Worm (Caenorhabditis elegans): Measurements from ENCODE around the gene Y62H9A.2.
A peak's percentile ranks its signal among the peaks of the same experiment; 100 is the strongest.

Gene Y62H9A.2

DNA sequence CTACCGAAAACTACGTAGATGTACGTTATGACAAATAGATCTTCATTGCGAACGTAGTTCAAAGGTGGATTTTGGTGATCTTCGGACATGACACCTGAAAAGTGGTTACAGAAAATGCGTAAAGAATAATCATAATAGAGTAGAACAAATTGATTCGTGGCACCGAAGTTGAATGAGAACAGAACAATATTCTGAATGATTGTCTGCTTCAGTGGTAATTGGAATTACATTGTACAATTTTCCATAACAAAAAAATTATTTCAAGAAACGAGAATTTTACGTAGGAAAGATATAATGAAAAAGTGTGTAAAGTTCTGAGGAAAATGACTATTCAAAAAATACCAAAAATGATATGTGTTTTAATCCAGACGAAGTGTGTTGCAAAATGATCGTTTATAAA, 24.7 kb upstream of the Y62H9A.2 start, which contains the start of gene Y62H9A.10:
Gene Y62H9A.10, minus strand, starts transcription at position 101 of the 400 bp plus-strand sequence.
- no peak for TF ChIP-seq pqm-1 (tag; optimal IDR thresholded peaks at IDR 0.05)
- no peak for TF ChIP-seq egl-13 (tag; optimal IDR thresholded peaks at IDR 0.05)
- no peak for TF ChIP-seq C34B4.2 (tag; optimal IDR thresholded peaks at IDR 0.05)
- no peak for TF ChIP-seq nhr-77 (tag; optimal IDR thresholded peaks at IDR 0.05)
- TF ChIP-seq nhr-90 (tag; optimal IDR thresholded peaks at IDR 0.05; ENCODE audit: poor library complexity) = no peak
- TF ChIP-seq lin-15B (tag; optimal IDR thresholded peaks at IDR 0.05) = no peak
- no peak for TF ChIP-seq ceh-88 (GFP tag; IDR thresholded peaks at IDR 0.05)
- no peak for TF ChIP-seq lsy-2 (tag; optimal IDR thresholded peaks at IDR 0.05)
- no peak for TF ChIP-seq grh-1 (GFP tag; IDR thresholded peaks at IDR 0.05)
- no peak for TF ChIP-seq tbx-2 (tag; optimal IDR thresholded peaks at IDR 0.05)

DNA sequence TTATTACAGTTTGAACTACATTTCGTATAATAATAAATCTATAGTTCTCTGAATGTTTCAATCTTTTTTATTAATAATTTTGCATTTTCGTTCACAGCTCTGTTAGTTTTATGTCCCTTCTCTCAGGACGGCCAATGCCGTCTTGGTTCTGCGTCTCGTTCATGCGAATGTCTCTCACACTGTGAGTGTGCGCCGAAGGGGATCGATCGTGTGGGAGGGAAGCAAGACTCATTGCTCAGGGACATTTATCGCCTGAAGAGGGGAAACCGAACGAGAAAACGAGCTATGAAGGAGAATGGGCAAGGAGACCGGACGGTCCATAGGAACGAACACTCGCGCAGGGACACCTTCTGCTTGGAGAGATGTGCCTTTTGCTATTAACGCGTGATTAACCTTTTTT, 21.0 kb upstream of the Y62H9A.2 start:
- TF ChIP-seq fkh-8 (tag; optimal IDR thresholded peaks at IDR 0.05) = no peak
- TF ChIP-seq zip-4 (GFP tag; optimal IDR thresholded peaks at IDR 0.05) = no peak
- TF ChIP-seq C04F5.9 (tag; optimal IDR thresholded peaks at IDR 0.05) = no peak
- no peak for TF ChIP-seq egl-27 (tag; optimal IDR thresholded peaks at IDR 0.05)
- TF ChIP-seq mep-1 (tag; optimal IDR thresholded peaks at IDR 0.05) = no peak
- TF ChIP-seq lir-3 (tag; optimal IDR thresholded peaks at IDR 0.05; ENCODE audit: poor library complexity) = no peak
- no peak for TF ChIP-seq alr-1 (tag; optimal IDR thresholded peaks at IDR 0.05; ENCODE audit: borderline replicate concordance)
- TF ChIP-seq swsn-7 (tag; optimal IDR thresholded peaks at IDR 0.05) = no peak
- TF ChIP-seq nhr-237 (tag; optimal IDR thresholded peaks at IDR 0.05) = no peak
- TF ChIP-seq nhr-85 (tag) = no peak
- peak in 1 of 2 experiments; percentile 0 for TF ChIP-seq efl-1 (optimal IDR thresholded peaks at IDR 0.05)
- TF ChIP-seq efl-1 (GFP tag; optimal IDR thresholded peaks at IDR 0.05 in 1 of 2) = no peak
- TF ChIP-seq tlp-1 (tag; optimal IDR thresholded peaks at IDR 0.05) = no peak
- no peak for TF ChIP-seq hpl-2 (GFP tag; optimal IDR thresholded peaks at IDR 0.05)
- peak; percentile 15 for TF ChIP-seq fkh-10 (GFP tag; optimal IDR thresholded peaks at IDR 0.05)
- TF ChIP-seq dsc-1 (tag; optimal IDR thresholded peaks at IDR 0.05) = peak; percentile 47
- no peak for TF ChIP-seq C16A3.4 (tag; optimal IDR thresholded peaks at IDR 0.05)
- TF ChIP-seq jun-1 (tag; optimal IDR thresholded peaks at IDR 0.05) = no peak
- TF ChIP-seq elt-2 (tag; optimal IDR thresholded peaks at IDR 0.05) = no peak
- TF ChIP-seq C34B4.2 (tag; optimal IDR thresholded peaks at IDR 0.05) = no peak
- no peak for TF ChIP-seq lsy-2 (tag; optimal IDR thresholded peaks at IDR 0.05)
- peak; percentile 41 for TF ChIP-seq nhr-47 (tag; optimal IDR thresholded peaks at IDR 0.05)
- TF ChIP-seq sup-37 (GFP tag; optimal IDR thresholded peaks at IDR 0.05) = no peak
- peak in 1 of 3 experiments; percentile 18 for TF ChIP-seq ceh-82 (tag; optimal IDR thresholded peaks at IDR 0.05)
- no peak for TF ChIP-seq xbp-1 (tag; optimal IDR thresholded peaks at IDR 0.05)
- no peak for TF ChIP-seq nhr-90 (tag; optimal IDR thresholded peaks at IDR 0.05; ENCODE audit: poor library complexity)
- no peak for TF ChIP-seq sptf-1 (tag; optimal IDR thresholded peaks at IDR 0.05)
- TF ChIP-seq aha-1 (tag; optimal IDR thresholded peaks at IDR 0.05) = no peak

DNA sequence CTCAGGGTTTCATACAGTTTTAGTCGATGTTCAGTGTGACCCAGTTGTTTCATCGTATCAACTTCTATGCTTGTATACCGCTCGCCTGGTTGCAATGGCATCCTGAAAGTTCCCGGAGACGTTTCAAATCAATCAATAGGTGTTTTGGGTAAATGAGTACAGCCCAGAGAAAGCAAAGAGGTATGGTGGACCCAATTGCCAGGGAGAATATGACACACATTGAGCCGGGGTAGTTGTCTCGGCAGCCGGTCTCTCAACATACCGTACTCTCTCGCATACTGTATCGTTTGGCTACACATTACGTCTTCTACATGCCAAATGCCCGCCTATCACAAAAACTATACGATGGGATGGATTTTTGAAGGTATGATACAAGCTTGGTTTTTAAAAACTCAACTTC, 20.0 kb upstream of the Y62H9A.2 start, which contains the start of gene Y62H9A.9:
Gene Y62H9A.9, minus strand, starts transcription at position 101 of the 400 bp plus-strand sequence.
- TF ChIP-seq pqm-1 (tag; optimal IDR thresholded peaks at IDR 0.05) (no peak), ets-5 (GFP tag; IDR thresholded peaks at IDR 0.05) (0 out of 2 replicates have a peak, but pooled peaks have one; percentile 48)

DNA sequence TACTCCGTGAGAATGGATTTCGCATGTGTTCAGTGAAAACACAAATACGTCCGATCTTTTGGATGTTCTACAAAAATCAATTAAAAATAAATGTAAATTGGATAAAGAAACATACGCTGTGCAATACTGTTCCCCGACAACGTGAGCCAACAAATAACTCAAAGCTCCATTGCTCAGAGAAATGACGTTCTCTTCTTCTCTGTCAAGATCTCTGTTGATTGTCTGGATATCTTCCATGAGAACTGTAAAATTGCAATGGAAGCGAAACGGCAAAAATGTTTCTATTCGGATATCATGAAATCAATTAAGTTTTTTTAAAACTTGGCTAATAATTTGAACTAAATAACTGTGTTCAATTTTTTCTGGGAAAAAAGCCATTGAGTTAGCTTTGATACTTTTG, 18.7 kb upstream of the Y62H9A.2 start:
- TF ChIP-seq lin-35 (GFP tag; optimal IDR thresholded peaks at IDR 0.05) (no peak), elt-2 (tag; optimal IDR thresholded peaks at IDR 0.05) (no peak), mdl-1 (tag; optimal IDR thresholded peaks at IDR 0.05) (no peak), unc-130 (tag; optimal IDR thresholded peaks at IDR 0.05) (no peak), skn-1 (tag; optimal IDR thresholded peaks at IDR 0.05) (no peak), nhr-77 (tag; optimal IDR thresholded peaks at IDR 0.05) (no peak), ets-5 (GFP tag; IDR thresholded peaks at IDR 0.05) (no peak), mep-1 (tag; optimal IDR thresholded peaks at IDR 0.05) (no peak), sup-37 (GFP tag; optimal IDR thresholded peaks at IDR 0.05) (no peak), nhr-71 (tag; optimal IDR thresholded peaks at IDR 0.05) (no peak), mef-2 (tag; optimal IDR thresholded peaks at IDR 0.05) (no peak), zip-4 (GFP tag; optimal IDR thresholded peaks at IDR 0.05) (no peak)
